Fruit fly (Drosophila melanogaster): ENCODE results near the gene CG1958.

CG1958 gene

dm6 chrX:7290811-7291515, 24.3 kb downstream of the CG1958 start, which contains the start of gene unc-119:
TSS of gene unc-119 (minus strand) at chrX:7291298.
- peak; percentile 80 for TF ChIP-seq gfzf (GFP tag; optimal IDR thresholded peaks at IDR 0.05)
- TF ChIP-seq CG13123 (GFP tag; optimal IDR thresholded peaks at IDR 0.05): no peak
- no peak for TF ChIP-seq hkb (optimal IDR thresholded peaks at IDR 0.05)
- TF ChIP-seq hkb (GFP tag; IDR thresholded peaks at IDR 0.05): no peak
- TF ChIP-seq dysf (GFP tag; IDR thresholded peaks at IDR 0.05): no peak
- peak; percentile 59 for TF ChIP-seq trem (tag; optimal IDR thresholded peaks at IDR 0.05)
- no peak for TF ChIP-seq CG13624 (GFP tag; optimal IDR thresholded peaks at IDR 0.05)
- TF ChIP-seq CG6791 (GFP tag; IDR thresholded peaks at IDR 0.05; ENCODE audit: partially characterized antibody): peak; percentile 77; the same call in 1 of the 3 replicates
- peak; percentile 37 for TF ChIP-seq Myb (GFP tag; optimal IDR thresholded peaks at IDR 0.05)
- TF ChIP-seq E2f2 (GFP tag; IDR thresholded peaks at IDR 0.05): peak; percentile 96
- peak; percentile 75; the same call in 2 of the 3 replicates for TF ChIP-seq Opbp (GFP tag; IDR thresholded peaks at IDR 0.05; ENCODE audit: partially characterized antibody)
- peak; percentile 53 for TF ChIP-seq CG33213 (GFP tag; optimal IDR thresholded peaks at IDR 0.05)
- TF ChIP-seq CG42726 (GFP tag; IDR thresholded peaks at IDR 0.05; ENCODE audit: partially characterized antibody): peak; percentile 61; the same call in 1 of the 2 replicates
- peak; percentile 60 for TF ChIP-seq CG34224 (GFP tag; IDR thresholded peaks at IDR 0.05; ENCODE audit: partially characterized antibody)
- TF ChIP-seq CG2116 (GFP tag; optimal IDR thresholded peaks at IDR 0.05): peak; percentile 79
- peak; percentile 63; the same call in 2 of the 3 replicates for TF ChIP-seq HLH4C (GFP tag; IDR thresholded peaks at IDR 0.05; ENCODE audit: partially characterized antibody)
- peak; percentile 43; the same call in 1 of the 2 replicates for TF ChIP-seq CG6272 (GFP tag; IDR thresholded peaks at IDR 0.05)
- TF ChIP-seq Dbx (GFP tag; IDR thresholded peaks at IDR 0.05): 0 out of 3 replicates have a peak, but pooled peaks have one; percentile 22
- peak; percentile 61 for TF ChIP-seq Lhr (GFP tag; optimal IDR thresholded peaks at IDR 0.05)
- peak; percentile 7 for TF ChIP-seq dm (GFP tag; optimal IDR thresholded peaks at IDR 0.05)
- TF ChIP-seq CG12769 (tag; optimal IDR thresholded peaks at IDR 0.05): peak; percentile 25
- peak; percentile 6 for TF ChIP-seq ewg (GFP tag; optimal IDR thresholded peaks at IDR 0.05)
- peak; percentile 42 for TF ChIP-seq nmo (GFP tag; optimal IDR thresholded peaks at IDR 0.05)
- TF ChIP-seq Hmr (GFP tag; optimal IDR thresholded peaks at IDR 0.05): peak; percentile 56
- TF ChIP-seq ato (GFP tag; IDR thresholded peaks at IDR 0.05; ENCODE audit: partially characterized antibody): peak; percentile 52; the same call in 1 of the 2 replicates
- TF ChIP-seq CG13894 (tag; optimal IDR thresholded peaks at IDR 0.05): peak; percentile 55
- TF ChIP-seq Med (GFP tag): peak; percentile 86
- peak; percentile 82 for TF ChIP-seq stwl (tag; optimal IDR thresholded peaks at IDR 0.05)
- peak; percentile 93 for TF ChIP-seq pzg (GFP tag; optimal IDR thresholded peaks at IDR 0.05)
- TF ChIP-seq CG30403 (GFP tag; optimal IDR thresholded peaks at IDR 0.05): peak; percentile 6
- TF ChIP-seq Dref (GFP tag; IDR thresholded peaks at IDR 0.05): peak; percentile 86
- TF ChIP-seq BtbVII (GFP tag; optimal IDR thresholded peaks at IDR 0.05): no peak
- TF ChIP-seq CG1603 (tag; optimal IDR thresholded peaks at IDR 0.05): peak; percentile 96
- TF ChIP-seq abd-A (tag; optimal IDR thresholded peaks at IDR 0.05): peak; percentile 29
- 0 out of 3 replicates have a peak, but pooled peaks have one; percentile 36 for TF ChIP-seq CG14860 (GFP tag; IDR thresholded peaks at IDR 0.05; ENCODE audit: partially characterized antibody)
- peak; percentile 16 for TF ChIP-seq CG12391 (tag; optimal IDR thresholded peaks at IDR 0.05)
- peak; percentile 76 for TF ChIP-seq Dll (GFP tag; IDR thresholded peaks at IDR 0.05; ENCODE audit: partially characterized antibody)
- peak; percentile 79 for TF ChIP-seq amos (GFP tag; IDR thresholded peaks at IDR 0.05; ENCODE audit: partially characterized antibody)
- peak; percentile 74 for TF ChIP-seq cg (GFP tag; optimal IDR thresholded peaks at IDR 0.05)
- 0 out of 2 replicates have a peak, but pooled peaks have one; percentile 21 for TF ChIP-seq vvl (GFP tag; IDR thresholded peaks at IDR 0.05)
- TF ChIP-seq nom (GFP tag; optimal IDR thresholded peaks at IDR 0.05): peak; percentile 92
- peak; percentile 63 for TF ChIP-seq CTCF (GFP tag; optimal IDR thresholded peaks at IDR 0.05)
- TF ChIP-seq oc (tag; optimal IDR thresholded peaks at IDR 0.05): peak; percentile 9
- no peak for TF ChIP-seq Hey (tag; optimal IDR thresholded peaks at IDR 0.05)
- no peak for TF ChIP-seq CG4820 (GFP tag; optimal IDR thresholded peaks at IDR 0.05)
- peak; percentile 37 for TF ChIP-seq phol (tag; optimal IDR thresholded peaks at IDR 0.05)
- TF ChIP-seq Neu2 (GFP tag; optimal IDR thresholded peaks at IDR 0.05; ENCODE audit: borderline replicate concordance): no peak
- TF ChIP-seq Rfx (GFP tag; IDR thresholded peaks at IDR 0.05): no peak

Data from whole organism, embryonic.